Worm (Caenorhabditis elegans) whole organism, late embryonic: Measurements from ENCODE around the gene cpr-6.
A peak's percentile ranks its signal among the peaks of the same experiment; 100 is the strongest.

Source experiments
- C08G9.2 ChIP-seq: sonication (generic microtip); optimal IDR thresholded peaks from 2 replicates; lab custom pipeline; 2016; ENCODE audit warnings: mild to moderate bottlenecking, missing genetic modification characterization, moderate library complexity, missing compliant biosample characterization
- F13H6.1 ChIP-seq: sonication (generic microtip); optimal IDR thresholded peaks from 2 replicates; lab custom pipeline; 2016; ENCODE audit warnings: missing genetic modification characterization, missing compliant biosample characterization
- K02D7.2 ChIP-seq: sonication (generic microtip); optimal IDR thresholded peaks from 2 replicates; lab custom pipeline; 2017; ENCODE audit warnings: mild to moderate bottlenecking, missing genetic modification characterization, missing compliant biosample characterization
- Y22D7AL.16 ChIP-seq: sonication (generic microtip); optimal IDR thresholded peaks from 2 replicates; lab custom pipeline; 2016; ENCODE audit warnings: missing genetic modification characterization, missing compliant biosample characterization
- ama-1 ChIP-seq: fragments of 150-350 bp; optimal IDR thresholded peaks from 2 replicates; lab custom pipeline; 2014
- ceh-14 ChIP-seq: sonication (generic microtip); optimal IDR thresholded peaks from 2 replicates; lab custom pipeline; 2016; ENCODE audit warnings: missing genotype, missing genetic modification characterization, missing compliant biosample characterization
- ceh-19 ChIP-seq: fragments of 200-800 bp; sonication (Bioruptor generic); optimal IDR thresholded peaks from 2 replicates; lab custom pipeline; 2018; ENCODE audit warnings: mild to moderate bottlenecking, missing genetic modification characterization, missing compliant biosample characterization
- ceh-30 ChIP-seq: fragments of 150-350 bp; optimal IDR thresholded peaks from 2 replicates; lab custom pipeline; 2014; ENCODE audit warnings: missing biosample characterization, missing genetic modification characterization
- ceh-31 ChIP-seq: sonication (generic microtip); optimal IDR thresholded peaks from 2 replicates; lab custom pipeline; 2016; ENCODE audit warnings: missing genetic modification characterization, missing compliant biosample characterization
- ceh-34 ChIP-seq: sonication (generic microtip); optimal IDR thresholded peaks from 2 replicates; lab custom pipeline; 2016; ENCODE audit warnings: mild to moderate bottlenecking, missing genetic modification characterization, missing compliant biosample characterization
- ceh-45 ChIP-seq: fragments of 200-800 bp; sonication (Bioruptor generic); IDR thresholded peaks from 2 replicates; pipeline ENCODE4 v1.3.6; 2022; ENCODE audit warnings: missing genetic modification reagents, missing genetic modification characterization, missing compliant biosample characterization
- dve-1 ChIP-seq: sonication (generic microtip); optimal IDR thresholded peaks from 2 replicates; lab custom pipeline; 2017; ENCODE audit warnings: antibody characterized with exemption, mild to moderate bottlenecking, missing genetic modification characterization, missing compliant biosample characterization
- elt-2 ChIP-seq: sonication (generic microtip); optimal IDR thresholded peaks from 2 replicates; lab custom pipeline; 2016; ENCODE audit warnings: missing genetic modification reagents, missing genetic modification characterization, missing compliant biosample characterization
- ets-4 ChIP-seq: sonication (generic microtip); optimal IDR thresholded peaks from 2 replicates; lab custom pipeline; 2016; ENCODE audit warnings: missing genetic modification characterization, missing compliant biosample characterization
- eyg-1 ChIP-seq: sonication (generic microtip); optimal IDR thresholded peaks from 2 replicates; lab custom pipeline; 2016; ENCODE audit warnings: missing genotype, missing genetic modification characterization, missing compliant biosample characterization
- fkh-10 ChIP-seq: fragments of 150-350 bp; optimal IDR thresholded peaks from 2 replicates; lab custom pipeline; 2014; ENCODE audit warnings: missing biosample characterization, missing genetic modification reagents, missing genetic modification characterization
- fkh-6 ChIP-seq: sonication (generic microtip); optimal IDR thresholded peaks from 2 replicates; lab custom pipeline; 2016; ENCODE audit warnings: missing genetic modification characterization, missing compliant biosample characterization
- gmeb-2 ChIP-seq: sonication (generic microtip); optimal IDR thresholded peaks from 2 replicates; lab custom pipeline; 2016; ENCODE audit warnings: missing genetic modification characterization, inconsistent platforms, missing compliant biosample characterization
- hlh-15 ChIP-seq: sonication (generic microtip); optimal IDR thresholded peaks from 2 replicates; lab custom pipeline; 2016; ENCODE audit warnings: missing genetic modification characterization, missing compliant biosample characterization
- hlh-6 ChIP-seq: sonication (generic microtip); optimal IDR thresholded peaks from 2 replicates; lab custom pipeline; 2016; ENCODE audit warnings: missing genotype, missing genetic modification characterization, missing compliant biosample characterization
- hlh-8 ChIP-seq: sonication (generic microtip); optimal IDR thresholded peaks from 2 replicates; lab custom pipeline; 2016; ENCODE audit warnings: missing genotype, missing genetic modification characterization, missing compliant biosample characterization
- lim-6 ChIP-seq: sonication (generic microtip); optimal IDR thresholded peaks from 2 replicates; lab custom pipeline; 2016; ENCODE audit warnings: missing genetic modification characterization, missing compliant biosample characterization
- lin-11 ChIP-seq: fragments of 200-800 bp; sonication (Bioruptor generic); optimal IDR thresholded peaks from 2 replicates; lab custom pipeline; 2018; ENCODE audit warnings: mild to moderate bottlenecking, missing genetic modification characterization, missing compliant biosample characterization
- nhr-232 ChIP-seq: sonication (generic microtip); optimal IDR thresholded peaks from 2 replicates; lab custom pipeline; 2016; ENCODE audit warnings: missing genetic modification characterization, missing compliant biosample characterization
- npax-4 ChIP-seq: sonication (generic microtip); optimal IDR thresholded peaks from 2 replicates; lab custom pipeline; 2016; ENCODE audit warnings: missing genetic modification characterization, missing compliant biosample characterization
- pag-3 ChIP-seq: sonication (generic microtip); optimal IDR thresholded peaks from 2 replicates; lab custom pipeline; 2016; ENCODE audit warnings: missing compliant biosample characterization, missing genetic modification characterization, borderline replicate concordance
- pat-9 ChIP-seq: fragments of 200-800 bp; sonication (Bioruptor generic); optimal IDR thresholded peaks from 2 replicates; lab custom pipeline; 2018; ENCODE audit warnings: mild to moderate bottlenecking, missing genetic modification characterization, moderate library complexity, missing compliant biosample characterization
- pax-1 ChIP-seq: fragments of 150-350 bp; optimal IDR thresholded peaks from 2 replicates; lab custom pipeline; 2014; ENCODE audit warnings: missing biosample characterization, missing genetic modification characterization
- pros-1 ChIP-seq: fragments of 150-350 bp; optimal IDR thresholded peaks from 2 replicates; lab custom pipeline; 2014; ENCODE audit warnings: missing biosample characterization, missing genetic modification reagents, missing genetic modification characterization
- ref-2 ChIP-seq: sonication (generic microtip); optimal IDR thresholded peaks from 2 replicates; lab custom pipeline; 2016; ENCODE audit warnings: missing genetic modification characterization, missing compliant biosample characterization
- sox-2 ChIP-seq: fragments of 200-800 bp; sonication (Bioruptor generic); IDR thresholded peaks from 2 replicates; pipeline ENCODE4 v1.3.6; 2022; ENCODE audit warnings: missing genetic modification reagents, missing genetic modification characterization, missing compliant biosample characterization
- syd-9 ChIP-seq: sonication (generic microtip); optimal IDR thresholded peaks from 2 replicates; lab custom pipeline; 2016; ENCODE audit warnings: mild to moderate bottlenecking, missing genetic modification characterization, moderate library complexity, missing compliant biosample characterization
- tbx-2 ChIP-seq: sonication (generic microtip); optimal IDR thresholded peaks from 2 replicates; lab custom pipeline; 2016; ENCODE audit warnings: missing genetic modification characterization, missing compliant biosample characterization
- unc-3 ChIP-seq, 2 experiments: fragments of 200-800 bp in 1 of 2; sonication (Bioruptor generic) in 1 of 2; sonication (generic microtip) in 1 of 2; conservative IDR thresholded peaks in 1 of 2; optimal IDR thresholded peaks in 1 of 2; 2 replicates each; pipeline versions ENCODE4 v1.3.6 to Lab custom; 2016 to 2022; ENCODE audit warnings: missing compliant biosample characterization in 2 of 2, missing genetic modification characterization in 2 of 2, missing genetic modification reagents in 1 of 2
- unc-55 ChIP-seq: sonication (generic microtip); optimal IDR thresholded peaks from 2 replicates; lab custom pipeline; 2017; ENCODE audit warnings: missing biosample characterization, missing genetic modification reagents, missing genetic modification characterization
- zip-5 ChIP-seq: sonication (generic microtip); optimal IDR thresholded peaks from 2 replicates; lab custom pipeline; 2016; ENCODE audit warnings: missing genetic modification characterization, missing compliant biosample characterization

Gene cpr-6

ce11 chrX:6618712-6619111, 11.7 kb downstream of the cpr-6 start, which contains the start of gene kqt-1:
Gene kqt-1 (plus strand): TSS chrX:6619012.
- TF ChIP-seq ama-1 (lab: Kevin White, UChicago) (no peak), ceh-19 (GFP tag; lab: Kevin White, UChicago) (no peak), zip-5 (no peak), pax-1 (tag; lab: Kevin White, UChicago) (no peak), syd-9 (tag; lab: Kevin White, UChicago) (no peak), ceh-34 (tag; lab: Kevin White, UChicago) (no peak), K02D7.2 (tag; lab: Kevin White, UChicago) (no peak), ceh-31 (no peak), hlh-8 (tag; lab: Kevin White, UChicago) (no peak), fkh-10 (GFP tag; lab: Kevin White, UChicago) (no peak), ceh-30 (tag; lab: Kevin White, UChicago) (no peak)
- TF ChIP-seq, all 69 proteins: peak for 0

DNA sequence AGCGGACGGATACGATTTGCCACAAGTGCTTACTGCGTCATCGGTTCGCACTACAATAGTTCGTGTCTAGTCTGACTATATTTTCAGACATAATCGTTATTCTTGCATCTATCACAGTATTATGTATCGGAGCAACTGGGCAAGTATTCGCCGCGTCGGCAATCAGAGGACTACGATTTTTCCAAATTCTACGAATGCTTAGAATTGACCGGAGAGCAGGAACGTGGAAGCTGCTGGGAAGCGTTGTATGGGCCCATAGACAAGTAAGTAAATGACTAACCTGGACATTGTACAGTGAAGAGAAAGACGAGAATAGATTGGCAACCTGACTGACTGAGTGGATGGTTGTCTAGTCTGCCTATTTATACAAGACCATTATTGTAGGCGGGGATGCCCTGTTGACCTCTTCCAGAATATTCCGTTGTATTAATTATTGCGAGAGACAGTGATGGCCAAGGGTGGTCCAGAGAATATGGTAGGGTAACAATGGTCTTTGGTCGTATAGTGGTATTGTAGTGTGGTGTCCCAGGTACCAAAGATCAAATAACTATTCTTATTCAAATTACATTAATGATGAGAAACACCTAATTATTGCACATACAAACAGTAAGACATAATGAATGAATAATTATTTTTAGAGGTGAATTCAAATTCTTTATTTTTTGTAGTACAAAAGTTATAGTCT, 15.7 kb downstream of the cpr-6 start, which contains the start of gene clec-266:
TSS of gene clec-266 (minus strand) at position 364 of the 685 bp plus-strand sequence.
- TF ChIP-seq ceh-31 (peak; percentile 11), sox-2 (GFP tag; lab: Robert Waterston, UW) (peak; percentile 70), ama-1 (lab: Kevin White, UChicago) (peak; percentile 31), npax-4 (no peak), unc-55 (GFP tag; lab: Kevin White, UChicago) (peak; percentile 18), ref-2 (peak; percentile 25), lim-6 (tag; lab: Kevin White, UChicago) (no peak)

- TF ChIP-seq dve-1 (tag; lab: Kevin White, UChicago) (no peak), lim-6 (tag; lab: Kevin White, UChicago) (no peak), ceh-31 (no peak), ceh-30 (tag; lab: Kevin White, UChicago) (no peak), elt-2 (tag; lab: Kevin White, UChicago) (peak; percentile 63), tbx-2 (tag; lab: Kevin White, UChicago) (peak; percentile 46), hlh-6 (tag; lab: Kevin White, UChicago) (no peak), K02D7.2 (tag; lab: Kevin White, UChicago) (no peak), C08G9.2 (tag; lab: Kevin White, UChicago) (no peak), hlh-15 (tag; lab: Kevin White, UChicago) (no peak), fkh-6 (tag; lab: Kevin White, UChicago) (no peak), gmeb-2 (tag; lab: Kevin White, UChicago) (no peak), ceh-14 (tag; lab: Kevin White, UChicago) (no peak), F13H6.1 (tag; lab: Kevin White, UChicago) (no peak), Y22D7AL.16 (tag; lab: Kevin White, UChicago) (no peak), ref-2 (peak; percentile 36), ceh-45 (GFP tag; lab: Robert Waterston, UW) (no peak), pat-9 (tag; lab: Kevin White, UChicago) (no peak), nhr-232 (no peak), fkh-10 (GFP tag; lab: Kevin White, UChicago) (no peak), ets-4 (tag; lab: Kevin White, UChicago) (no peak), lin-11 (tag; lab: Kevin White, UChicago) (no peak), pag-3 (tag; lab: Kevin White, UChicago) (no peak), pros-1 (tag; lab: Kevin White, UChicago) (no peak), eyg-1 (no peak), unc-3 (GFP tag; conservative IDR thresholded peaks at IDR 0.05; lab: Robert Waterston, UW) (no peak), unc-3 (tag; optimal IDR thresholded peaks at IDR 0.05; lab: Kevin White, UChicago) (no peak)
These were observed 18.3 kb downstream of the cpr-6 start for ce11 chrX:6625275-6625674.
